Worm (Caenorhabditis elegans): Measurements from ENCODE around the gene erfa-3.

DNA sequence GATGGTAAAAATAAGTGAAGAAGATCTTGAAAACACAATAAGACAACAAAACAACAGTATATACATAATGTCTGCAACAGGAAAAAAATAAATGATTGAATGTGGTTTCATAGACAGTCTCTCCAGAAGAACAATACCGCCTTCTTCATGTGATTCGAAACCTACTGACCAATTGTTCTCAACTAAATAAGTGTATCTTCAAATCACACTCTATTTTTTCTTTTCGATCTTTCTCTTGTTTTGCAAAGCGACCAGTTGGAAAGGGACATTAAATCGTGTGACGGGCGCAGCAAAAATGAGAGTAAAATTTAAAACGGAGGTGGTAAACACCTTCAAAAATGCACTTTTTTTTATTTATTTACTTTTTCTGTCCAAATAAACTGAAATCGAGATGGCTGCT lies 51.0 kb downstream of the erfa-3 start:
- no peak for TF ChIP-seq egl-27 (tag; optimal IDR thresholded peaks at IDR 0.05)
- TF ChIP-seq lin-39 (tag; optimal IDR thresholded peaks at IDR 0.05) = no peak
- TF ChIP-seq hlh-4 (tag; optimal IDR thresholded peaks at IDR 0.05) = no peak
- no peak for TF ChIP-seq Y116A8C.19 (tag; optimal IDR thresholded peaks at IDR 0.05; ENCODE audit: borderline replicate concordance)
- TF ChIP-seq ceh-88 (GFP tag; IDR thresholded peaks at IDR 0.05) = no peak
